Worm (Caenorhabditis elegans): ENCODE measurements around the gene D2007.1.

Gene D2007.1

ce11 chrIII:8130177-8130902 lies 24.9 kb upstream of the D2007.1 start, which contains the start of the genes rpl-21 and C14B9.10 (continued):
- TF ChIP-seq unc-62 (GFP tag; optimal IDR thresholded peaks at IDR 0.05) (no peak), mef-2 (tag; optimal IDR thresholded peaks at IDR 0.05) (no peak), ceh-82 (tag; optimal IDR thresholded peaks at IDR 0.05) (peak; percentile 73 to 88 (median 77)), F16B12.6 (tag; optimal IDR thresholded peaks at IDR 0.05) (peak; percentile 53), sptf-1 (tag; optimal IDR thresholded peaks at IDR 0.05) (no peak), ets-5 (GFP tag; IDR thresholded peaks at IDR 0.05) (no peak), ces-1 (GFP tag; optimal IDR thresholded peaks at IDR 0.05) (no peak), lin-35 (GFP tag; optimal IDR thresholded peaks at IDR 0.05) (peak; percentile 84 to 89), lin-15B (tag; optimal IDR thresholded peaks at IDR 0.05) (peak; percentile 78), lsy-2 (tag; optimal IDR thresholded peaks at IDR 0.05) (peak; percentile 99), aha-1 (tag; optimal IDR thresholded peaks at IDR 0.05) (no peak), ama-1 (optimal IDR thresholded peaks at IDR 0.05) (no peak), mab-9 (GFP tag; IDR thresholded peaks at IDR 0.05) (no peak), swsn-7 (tag; optimal IDR thresholded peaks at IDR 0.05) (peak; percentile 85), hlh-4 (tag; optimal IDR thresholded peaks at IDR 0.05) (no peak), C04F5.9 (tag; optimal IDR thresholded peaks at IDR 0.05) (peak; percentile 50), xbp-1 (tag; optimal IDR thresholded peaks at IDR 0.05) (peak; percentile 81), fkh-10 (GFP tag; optimal IDR thresholded peaks at IDR 0.05) (no peak), sup-37 (GFP tag; optimal IDR thresholded peaks at IDR 0.05) (no peak), C16A3.4 (tag; optimal IDR thresholded peaks at IDR 0.05) (peak; percentile 90), nhr-19 (GFP tag; conservative IDR thresholded peaks at IDR 0.05) (peak; percentile 85), nhr-237 (tag; optimal IDR thresholded peaks at IDR 0.05) (peak; percentile 57), fkh-4 (tag; optimal IDR thresholded peaks at IDR 0.05; ENCODE audit: borderline replicate concordance) (no peak), ceh-63 (GFP tag; optimal IDR thresholded peaks at IDR 0.05) (no peak), tlp-1 (tag; optimal IDR thresholded peaks at IDR 0.05) (no peak), sox-4 (tag; optimal IDR thresholded peaks at IDR 0.05) (peak; percentile 33), nhr-71 (tag; optimal IDR thresholded peaks at IDR 0.05) (peak; percentile 92), elt-3 (tag; optimal IDR thresholded peaks at IDR 0.05) (peak in 2 of 6 experiments; percentile 41 to 73), nhr-84 (tag; optimal IDR thresholded peaks at IDR 0.05) (no peak), ztf-4 (tag; optimal IDR thresholded peaks at IDR 0.05) (peak; percentile 68), dpl-1 (GFP tag; optimal IDR thresholded peaks at IDR 0.05) (peak; percentile 75 to 80 (median 78)), pqm-1 (tag; optimal IDR thresholded peaks at IDR 0.05) (no peak), ceh-90 (tag; optimal IDR thresholded peaks at IDR 0.05) (no peak), hpl-2 (GFP tag; optimal IDR thresholded peaks at IDR 0.05) (peak; percentile 9), lir-3 (tag; optimal IDR thresholded peaks at IDR 0.05; ENCODE audit: poor library complexity) (peak; percentile 48), C34B4.2 (tag; optimal IDR thresholded peaks at IDR 0.05) (no peak), grh-1 (GFP tag; IDR thresholded peaks at IDR 0.05) (peak; percentile 64), dsc-1 (tag; optimal IDR thresholded peaks at IDR 0.05) (peak; percentile 73), mdl-1 (tag; optimal IDR thresholded peaks at IDR 0.05) (peak in 1 of 2 experiments; percentile 77), fkh-8 (tag; optimal IDR thresholded peaks at IDR 0.05) (peak; percentile 68), unc-98 (GFP tag; IDR thresholded peaks at IDR 0.05) (no peak), isw-1 (GFP tag; IDR thresholded peaks at IDR 0.05) (peak; percentile 86), lin-39 (tag; optimal IDR thresholded peaks at IDR 0.05) (peak; percentile 69), nhr-76 (tag; optimal IDR thresholded peaks at IDR 0.05) (no peak), Y116A8C.19 (tag; optimal IDR thresholded peaks at IDR 0.05; ENCODE audit: borderline replicate concordance) (no peak), rnt-1 (tag; optimal IDR thresholded peaks at IDR 0.05) (peak; percentile 86), snpc-4 (tag; optimal IDR thresholded peaks at IDR 0.05) (peak; percentile 35), aly-2 (tag; optimal IDR thresholded peaks at IDR 0.05) (peak; percentile 83), vab-15 (tag; optimal IDR thresholded peaks at IDR 0.05) (no peak), nhr-90 (tag; optimal IDR thresholded peaks at IDR 0.05; ENCODE audit: poor library complexity) (peak; percentile 82), elt-2 (tag; optimal IDR thresholded peaks at IDR 0.05) (peak; percentile 5), ztf-11 (tag; optimal IDR thresholded peaks at IDR 0.05) (peak in 1 of 2 experiments; percentile 13)

Measured in whole organism, L1 larva.